Fruit fly (Drosophila melanogaster): Measurements from ENCODE around the gene ato.

dm6 chr3R:8317215-8317614 is 39.4 kb downstream of the ato start, which contains the start of gene Ctr1B:
- TF ChIP-seq CG3919 (GFP tag; optimal IDR thresholded peaks at IDR 0.05) (no peak), achi (GFP tag; optimal IDR thresholded peaks at IDR 0.05) (no peak), topi (GFP tag; optimal IDR thresholded peaks at IDR 0.05) (no peak), fkh (GFP tag; optimal IDR thresholded peaks at IDR 0.05) (no peak), dsx (GFP tag; optimal IDR thresholded peaks at IDR 0.05; ENCODE audit: poor library complexity, severe bottlenecking) (no peak), CG34406 (GFP tag; optimal IDR thresholded peaks at IDR 0.05) (no peak)

All from whole organism, prepupa.